Worm (Caenorhabditis elegans): Measurements from ENCODE around the gene sre-26.

- TF ChIP-seq unc-62 (GFP tag; optimal IDR thresholded peaks at IDR 0.05) (no peak), madf-3 (GFP tag; IDR thresholded peaks at IDR 0.05) (no peak), somi-1 (GFP tag; optimal IDR thresholded peaks at IDR 0.05) (no peak), unc-130 (GFP tag; optimal IDR thresholded peaks at IDR 0.05) (no peak), cebp-1 (GFP tag; IDR thresholded peaks at IDR 0.05) (no peak), cebp-1 (tag; optimal IDR thresholded peaks at IDR 0.05) (no peak), F22D6.2 (tag; optimal IDR thresholded peaks at IDR 0.05) (no peak), snpc-4 (GFP tag; optimal IDR thresholded peaks at IDR 0.05) (no peak), snpc-4 (tag; optimal IDR thresholded peaks at IDR 0.05) (no peak), tbx-9 (tag; optimal IDR thresholded peaks at IDR 0.05; ENCODE audit: borderline replicate concordance) (no peak), mes-4 (tag; optimal IDR thresholded peaks at IDR 0.05) (no peak), snpc-1.1 (tag; optimal IDR thresholded peaks at IDR 0.05; ENCODE audit: insufficient read depth) (no peak), ekl-4 (GFP tag; IDR thresholded peaks at IDR 0.05) (no peak), hsf-1 (GFP tag; IDR thresholded peaks at IDR 0.05) (no peak)
Observed at ce11 chrII:12457275-12457674, 36.9 kb upstream of the sre-26 start, which contains the start of gene sre-38.

All from whole organism, young adult.